Fruit fly (Drosophila melanogaster) Kc167 (cell line): ENCODE results near the gene His2Av.

ENCODE experiments used
- Myc ChIP-seq: fragments of >200 bp; optimal IDR thresholded peaks from 2 replicates; lab custom pipeline; 2017; ENCODE audit warnings: missing external identifiers
- Sin3A ChIP-seq: fragments of >200 bp; optimal IDR thresholded peaks from 2 replicates; lab custom pipeline; 2018; ENCODE audit warnings: missing external identifiers
- h ChIP-seq: fragments of >200 bp; optimal IDR thresholded peaks from 3 replicates; lab custom pipeline; 2018; ENCODE audit warnings: missing external identifiers
- insv ChIP-seq: fragments of >200 bp; optimal IDR thresholded peaks from 3 replicates; lab custom pipeline; 2018; ENCODE audit warnings: missing external identifiers
- psq ChIP-seq: fragments of >200 bp; optimal IDR thresholded peaks from 2 replicates; lab custom pipeline; 2017; ENCODE audit warnings: missing external identifiers
- ttk ChIP-seq: sonication (Bioruptor generic); optimal IDR thresholded peaks from 2 replicates; lab custom pipeline; 2017; ENCODE audit warnings: missing external identifiers

Gene His2Av

dm6 chr3R:26866577-26867456, at the start of gene His2Av, which contains the start of gene ball:
Gene His2Av (plus strand): TSS chr3R:26866929.
Gene ball (minus strand): TSS chr3R:26866807.
- no peak for TF ChIP-seq Myc (lab: Kevin White, UChicago)
- TF ChIP-seq insv (lab: Kevin White, UChicago), result no peak
- TF ChIP-seq ttk (lab: Kevin White, UChicago), result no peak
- TF ChIP-seq h (lab: Kevin White, UChicago), result no peak
- TF ChIP-seq Sin3A (lab: Kevin White, UChicago), result no peak
- no peak for TF ChIP-seq psq (lab: Kevin White, UChicago)

DNA sequence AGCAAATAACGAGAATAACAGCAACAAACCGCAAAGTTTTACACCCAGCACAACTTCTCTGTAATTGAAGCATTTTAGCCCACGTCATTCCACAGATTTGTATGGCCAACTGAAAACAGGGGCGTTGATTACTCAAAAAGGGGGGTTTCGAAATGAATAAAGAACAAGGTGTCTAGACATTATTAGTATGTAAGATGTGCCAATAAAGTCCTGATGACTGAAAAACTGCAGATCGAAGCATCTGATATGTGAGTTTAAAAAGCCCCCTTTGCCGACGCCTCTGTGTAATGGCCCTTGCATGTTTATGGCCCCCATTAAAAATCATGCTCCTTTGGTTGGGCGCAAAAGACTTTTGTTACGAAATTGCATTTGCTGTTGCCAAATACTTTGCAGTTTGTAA, 45.6 kb upstream of the His2Av start:
- TF ChIP-seq h (lab: Kevin White, UChicago) (no peak), Myc (lab: Kevin White, UChicago) (no peak), ttk (lab: Kevin White, UChicago) (no peak), insv (lab: Kevin White, UChicago) (no peak), psq (lab: Kevin White, UChicago) (no peak), Sin3A (lab: Kevin White, UChicago) (no peak)

DNA sequence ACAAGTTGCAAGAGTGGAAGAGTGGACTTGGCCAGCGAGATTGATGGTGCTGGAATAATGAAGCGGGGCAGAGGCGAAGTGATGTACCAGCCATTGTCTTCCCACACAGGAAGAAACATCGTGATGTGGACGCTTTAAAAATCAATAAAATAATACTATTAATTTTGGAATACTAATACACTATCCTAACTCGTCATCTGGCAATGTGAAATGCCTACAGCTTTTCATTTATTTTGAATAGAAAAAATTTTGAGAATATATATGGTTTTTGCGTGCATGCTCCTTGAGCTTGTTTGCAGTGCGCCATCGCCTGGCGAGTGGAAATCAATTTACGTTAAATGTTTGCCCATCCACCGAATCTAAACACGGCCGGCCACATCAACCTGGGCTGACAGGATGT, 34.9 kb upstream of the His2Av start:
- TF ChIP-seq Sin3A (lab: Kevin White, UChicago) (no peak), Myc (lab: Kevin White, UChicago) (no peak), psq (lab: Kevin White, UChicago) (no peak), insv (lab: Kevin White, UChicago) (no peak), ttk (lab: Kevin White, UChicago) (no peak), h (lab: Kevin White, UChicago) (no peak)

- TF ChIP-seq psq (lab: Kevin White, UChicago) (no peak), h (lab: Kevin White, UChicago) (no peak), Myc (lab: Kevin White, UChicago) (no peak), insv (lab: Kevin White, UChicago) (no peak), ttk (lab: Kevin White, UChicago) (no peak), Sin3A (lab: Kevin White, UChicago) (no peak)
These were observed 20.3 kb upstream of the His2Av start for dm6 chr3R:26846446-26846845.

dm6 chr3R:26853699-26854098, 13.0 kb upstream of the His2Av start:
- no peak for TF ChIP-seq ttk (lab: Kevin White, UChicago)

- no peak for TF ChIP-seq Sin3A (lab: Kevin White, UChicago)
- no peak for TF ChIP-seq insv (lab: Kevin White, UChicago)
- TF ChIP-seq Myc (lab: Kevin White, UChicago), result no peak
- no peak for TF ChIP-seq psq (lab: Kevin White, UChicago)
- no peak for TF ChIP-seq h (lab: Kevin White, UChicago)
- TF ChIP-seq ttk (lab: Kevin White, UChicago), result no peak
These were observed 7.5 kb upstream of the His2Av start for dm6 chr3R:26859228-26859627.

- TF ChIP-seq Sin3A (lab: Kevin White, UChicago) (no peak), ttk (lab: Kevin White, UChicago) (no peak), insv (lab: Kevin White, UChicago) (no peak), h (lab: Kevin White, UChicago) (no peak), psq (lab: Kevin White, UChicago) (no peak), Myc (lab: Kevin White, UChicago) (no peak)
These were observed 4.5 kb upstream of the His2Av start for dm6 chr3R:26862213-26862612.

- TF ChIP-seq h (lab: Kevin White, UChicago) (no peak), Myc (lab: Kevin White, UChicago) (no peak), Sin3A (lab: Kevin White, UChicago) (no peak), ttk (lab: Kevin White, UChicago) (no peak), insv (lab: Kevin White, UChicago) (no peak), psq (lab: Kevin White, UChicago) (no peak)
These were observed 3.8 kb upstream of the His2Av start, which contains the start of the genes Lerp and IntS12 for dm6 chr3R:26862848-26863448. Gene Lerp (minus strand): TSS chr3R:26863130. Gene IntS12 (plus strand): TSS chr3R:26863376.

DNA sequence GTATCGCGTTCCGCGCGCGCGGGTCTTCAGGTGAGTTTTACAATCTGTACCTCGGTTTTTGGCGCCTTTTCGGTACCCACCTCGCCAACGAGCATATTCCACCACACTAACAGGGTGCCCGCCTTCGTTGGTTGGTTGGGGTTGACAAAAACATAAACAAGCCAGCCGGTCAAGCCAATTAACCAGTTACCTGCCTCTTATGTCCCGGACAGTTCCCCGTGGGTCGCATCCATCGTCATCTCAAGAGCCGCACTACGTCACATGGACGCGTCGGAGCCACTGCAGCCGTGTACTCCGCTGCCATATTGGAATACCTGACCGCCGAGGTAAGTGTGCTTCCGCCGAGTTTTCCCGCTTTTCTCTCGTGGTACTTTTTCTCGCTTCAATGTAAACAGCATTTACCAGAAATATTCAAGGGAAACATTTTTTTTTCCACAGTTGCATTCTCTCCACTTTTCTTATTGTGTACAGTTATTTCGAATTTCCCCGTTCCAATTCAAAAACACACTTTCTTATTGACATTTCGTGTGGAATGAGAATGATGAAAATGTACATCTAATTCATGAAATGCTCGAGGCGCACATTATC, 822 bp downstream of the His2Av start:
- no peak for TF ChIP-seq h (lab: Kevin White, UChicago)
- TF ChIP-seq insv (lab: Kevin White, UChicago), result no peak
- TF ChIP-seq psq (lab: Kevin White, UChicago), result no peak
- TF ChIP-seq Myc (lab: Kevin White, UChicago), result no peak
- no peak for TF ChIP-seq Sin3A (lab: Kevin White, UChicago)
- no peak for TF ChIP-seq ttk (lab: Kevin White, UChicago)

dm6 chr3R:26869431-26869830, 2.7 kb downstream of the His2Av start:
- no peak for TF ChIP-seq psq (lab: Kevin White, UChicago)
- TF ChIP-seq ttk (lab: Kevin White, UChicago), result no peak
- no peak for TF ChIP-seq insv (lab: Kevin White, UChicago)
- TF ChIP-seq h (lab: Kevin White, UChicago), result no peak
- no peak for TF ChIP-seq Myc (lab: Kevin White, UChicago)
- no peak for TF ChIP-seq Sin3A (lab: Kevin White, UChicago)

- TF ChIP-seq Myc (lab: Kevin White, UChicago) (no peak), ttk (lab: Kevin White, UChicago) (no peak), Sin3A (lab: Kevin White, UChicago) (no peak), h (lab: Kevin White, UChicago) (no peak), psq (lab: Kevin White, UChicago) (no peak), insv (lab: Kevin White, UChicago) (no peak)
These were observed 3.8 kb downstream of the His2Av start for dm6 chr3R:26870494-26870893.
